Worm (Caenorhabditis elegans) whole organism, mixed stage, embryonic: ENCODE results near the gene nhr-60.

Source experiments
- M03D4.4 ChIP-seq: sonication (generic microtip); optimal IDR thresholded peaks from 2 replicates; lab custom pipeline; 2017; ENCODE audit warnings: mild to moderate bottlenecking, missing genetic modification characterization, missing compliant biosample characterization
- bed-3 ChIP-seq: fragments of 200-800 bp; sonication (Bioruptor generic); optimal IDR thresholded peaks from 3 replicates; lab custom pipeline; 2018; ENCODE audit warnings: mild to moderate bottlenecking, missing genetic modification characterization, moderate library complexity, missing compliant biosample characterization
- blmp-1 ChIP-seq: fragments of 150-350 bp; optimal IDR thresholded peaks from 2 replicates; lab custom pipeline; 2014; ENCODE audit warnings: missing biosample characterization, missing genetic modification characterization
- ceh-39 ChIP-seq: fragments of 150-350 bp; optimal IDR thresholded peaks from 2 replicates; lab custom pipeline; 2014; ENCODE audit warnings: missing biosample characterization, missing genetic modification characterization
- ceh-83 ChIP-seq: fragments of 200-800 bp; sonication (Bioruptor generic); optimal IDR thresholded peaks from 2 replicates; lab custom pipeline; 2018; ENCODE audit warnings: mild to moderate bottlenecking, missing genetic modification characterization, missing compliant biosample characterization
- ces-1 ChIP-seq: fragments of 150-350 bp; optimal IDR thresholded peaks from 2 replicates; lab custom pipeline; 2014; ENCODE audit warnings: missing biosample characterization, missing genetic modification reagents, missing genetic modification characterization
- drap-1 ChIP-seq: fragments of 200-800 bp; sonication (Bioruptor generic); optimal IDR thresholded peaks from 3 replicates; lab custom pipeline; 2018; ENCODE audit warnings: mild to moderate bottlenecking, missing genetic modification characterization, missing compliant biosample characterization
- elt-1 ChIP-seq: sonication (generic microtip); optimal IDR thresholded peaks from 2 replicates; lab custom pipeline; 2017; ENCODE audit warnings: missing genetic modification characterization, mild to moderate bottlenecking, missing compliant biosample characterization, antibody characterized with exemption, moderate library complexity, borderline replicate concordance; ENCODE audit not compliant: insufficient read depth
- elt-3 ChIP-seq: fragments of 150-350 bp; optimal IDR thresholded peaks from 2 replicates; lab custom pipeline; 2014; ENCODE audit warnings: missing biosample characterization, missing genetic modification characterization
- flh-1 ChIP-seq: fragments of 200-800 bp; sonication (Bioruptor generic); optimal IDR thresholded peaks from 2 replicates; lab custom pipeline; 2018; ENCODE audit warnings: mild to moderate bottlenecking, missing genetic modification characterization, moderate library complexity, missing compliant biosample characterization
- ham-2 ChIP-seq: fragments of 200-800 bp; sonication (Bioruptor generic); optimal IDR thresholded peaks from 2 replicates; lab custom pipeline; 2018; ENCODE audit warnings: mild to moderate bottlenecking, missing genetic modification characterization, missing compliant biosample characterization
- hlh-1 ChIP-seq: fragments of 150-350 bp; optimal IDR thresholded peaks from 2 replicates; lab custom pipeline; 2014; ENCODE audit warnings: missing biosample characterization, missing genetic modification reagents, missing genetic modification characterization
- lin-13 ChIP-seq: fragments of 150-350 bp; optimal IDR thresholded peaks from 2 replicates; lab custom pipeline; 2014; ENCODE audit warnings: missing biosample characterization, missing genetic modification characterization
- lin-32 ChIP-seq: fragments of 200-800 bp; sonication (Bioruptor generic); optimal IDR thresholded peaks from 2 replicates; lab custom pipeline; 2018; ENCODE audit warnings: mild to moderate bottlenecking, missing genetic modification characterization, missing compliant biosample characterization
- lsy-2 ChIP-seq: fragments of 150-350 bp; optimal IDR thresholded peaks from 2 replicates; lab custom pipeline; 2014; ENCODE audit warnings: missing biosample characterization, missing genetic modification characterization
- mab-5 ChIP-seq: fragments of 150-350 bp; optimal IDR thresholded peaks from 2 replicates; lab custom pipeline; 2014; ENCODE audit warnings: missing biosample characterization, missing genetic modification characterization
- mep-1 ChIP-seq: fragments of 150-350 bp; optimal IDR thresholded peaks from 2 replicates; lab custom pipeline; 2017; ENCODE audit warnings: missing biosample characterization, missing genetic modification reagents, missing genetic modification characterization, inconsistent platforms
- mls-2 ChIP-seq: sonication (generic microtip); optimal IDR thresholded peaks from 2 replicates; lab custom pipeline; 2016; ENCODE audit warnings: mild to moderate bottlenecking, missing genetic modification characterization, moderate library complexity, missing compliant biosample characterization
- nhr-12 ChIP-seq: fragments of 150-350 bp; optimal IDR thresholded peaks from 2 replicates; lab custom pipeline; 2014; ENCODE audit warnings: missing biosample characterization, missing genetic modification characterization
- nhr-2 ChIP-seq: fragments of 150-350 bp; optimal IDR thresholded peaks from 2 replicates; lab custom pipeline; 2014; ENCODE audit warnings: missing biosample characterization, missing genetic modification characterization
- nhr-237 ChIP-seq: fragments of 150-350 bp; optimal IDR thresholded peaks from 2 replicates; lab custom pipeline; 2014; ENCODE audit warnings: missing biosample characterization, missing genetic modification characterization
- nhr-28 ChIP-seq: fragments of 150-350 bp; optimal IDR thresholded peaks from 2 replicates; lab custom pipeline; 2014; ENCODE audit warnings: missing biosample characterization, missing genetic modification characterization
- nhr-76 ChIP-seq: sonication (generic microtip); optimal IDR thresholded peaks from 2 replicates; lab custom pipeline; 2017; ENCODE audit warnings: missing biosample characterization, missing genetic modification characterization
- pha-4 ChIP-seq: fragments of 150-350 bp; optimal IDR thresholded peaks from 2 replicates; lab custom pipeline; 2018; ENCODE audit warnings: missing biosample characterization, missing genetic modification reagents, missing genetic modification characterization
- sem-2 ChIP-seq: fragments of 200-800 bp; sonication (Bioruptor generic); optimal IDR thresholded peaks from 2 replicates; lab custom pipeline; 2018; ENCODE audit warnings: mild to moderate bottlenecking, missing genetic modification characterization, missing compliant biosample characterization
- snpc-4 ChIP-seq: fragments of 150-350 bp; optimal IDR thresholded peaks from 2 replicates; lab custom pipeline; 2014; ENCODE audit warnings: missing biosample characterization, missing genetic modification characterization
- tbx-8 ChIP-seq: fragments of 200-800 bp; sonication (Bioruptor generic); optimal IDR thresholded peaks from 2 replicates; lab custom pipeline; 2018; ENCODE audit warnings: mild to moderate bottlenecking, missing genetic modification characterization, moderate library complexity, missing compliant biosample characterization
- unc-120 ChIP-seq: sonication (generic microtip); optimal IDR thresholded peaks from 2 replicates; lab custom pipeline; 2017; ENCODE audit warnings: missing genetic modification characterization, missing compliant biosample characterization; ENCODE audit not compliant: poor library complexity, severe bottlenecking
- unc-39 ChIP-seq: fragments of 150-350 bp; optimal IDR thresholded peaks from 2 replicates; lab custom pipeline; 2014; ENCODE audit warnings: missing biosample characterization, missing genetic modification characterization
- unc-62 ChIP-seq: fragments of 150-350 bp; optimal IDR thresholded peaks from 2 replicates; lab custom pipeline; 2014; ENCODE audit warnings: missing biosample characterization, missing genetic modification reagents, missing genetic modification characterization
- ztf-11 ChIP-seq: fragments of 150-350 bp; optimal IDR thresholded peaks from 2 replicates; lab custom pipeline; 2014; ENCODE audit warnings: missing biosample characterization, missing genetic modification characterization

The nhr-60 gene

ce11 chrV:15732209-15732608, 40.8 kb downstream of the nhr-60 start, which contains the start of gene str-38:
Gene str-38, minus strand, starts transcription at chrV:15732309.
- no peak for TF ChIP-seq lsy-2 (tag; lab: Kevin White, UChicago)
- TF ChIP-seq nhr-76 (tag; lab: Kevin White, UChicago) = no peak
- no peak for TF ChIP-seq sem-2 (GFP tag; lab: Kevin White, UChicago)
- no peak for TF ChIP-seq lin-13 (tag; lab: Kevin White, UChicago)
- no peak for TF ChIP-seq ces-1 (GFP tag; lab: Kevin White, UChicago)
- no peak for TF ChIP-seq blmp-1 (tag; lab: Kevin White, UChicago)
- TF ChIP-seq nhr-2 (tag; lab: Kevin White, UChicago) = no peak
- no peak for TF ChIP-seq unc-62
- TF ChIP-seq nhr-28 (tag; lab: Kevin White, UChicago) = no peak
- TF ChIP-seq bed-3 (GFP tag; lab: Kevin White, UChicago) = no peak
- no peak for TF ChIP-seq nhr-12
- no peak for TF ChIP-seq ceh-83 (GFP tag; lab: Kevin White, UChicago)
- no peak for TF ChIP-seq tbx-8 (GFP tag; lab: Kevin White, UChicago)

DNA sequence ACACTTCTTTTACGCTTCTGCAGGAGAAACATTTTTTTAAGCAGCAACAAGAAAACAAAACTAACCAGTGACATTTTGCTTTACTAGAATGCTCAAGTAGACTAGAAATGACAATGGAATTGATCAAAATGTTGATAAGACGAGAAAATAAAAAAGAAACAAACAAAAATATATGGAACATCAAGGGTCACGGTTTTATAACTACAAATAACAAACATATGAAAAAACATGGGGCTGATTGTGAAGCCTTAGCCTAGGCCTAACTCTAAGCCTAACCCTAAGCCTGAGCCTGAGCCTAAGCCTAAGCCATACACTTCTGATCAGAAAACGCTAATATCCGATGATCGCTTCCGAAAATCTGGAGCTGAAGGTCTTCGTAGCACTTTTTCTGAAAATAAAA, 42.6 kb downstream of the nhr-60 start, which contains the start of gene Y6E2A.10:
Gene Y6E2A.10 (minus strand): TSS at position 101 of the 400 bp plus-strand sequence.
- TF ChIP-seq elt-3 (no peak), ham-2 (GFP tag; lab: Kevin White, UChicago) (no peak), mab-5 (tag; lab: Kevin White, UChicago) (no peak), ztf-11 (tag; lab: Kevin White, UChicago) (no peak), lin-13 (tag; lab: Kevin White, UChicago) (no peak), nhr-2 (tag; lab: Kevin White, UChicago) (no peak), bed-3 (GFP tag; lab: Kevin White, UChicago) (no peak), tbx-8 (GFP tag; lab: Kevin White, UChicago) (no peak)

- TF ChIP-seq nhr-237 (tag; lab: Kevin White, UChicago) (no peak), hlh-1 (tag; lab: Kevin White, UChicago) (no peak), drap-1 (GFP tag; lab: Kevin White, UChicago) (no peak), flh-1 (GFP tag; lab: Kevin White, UChicago) (no peak), ceh-83 (GFP tag; lab: Kevin White, UChicago) (no peak), elt-1 (no peak), nhr-12 (no peak), ztf-11 (tag; lab: Kevin White, UChicago) (no peak), lin-13 (tag; lab: Kevin White, UChicago) (no peak), elt-3 (no peak), M03D4.4 (tag; lab: Kevin White, UChicago) (no peak), mab-5 (tag; lab: Kevin White, UChicago) (no peak), sem-2 (GFP tag; lab: Kevin White, UChicago) (no peak), blmp-1 (tag; lab: Kevin White, UChicago) (no peak)
Measured at ce11 chrV:15726610-15727009, 46.4 kb downstream of the nhr-60 start, which contains the start of the genes irld-57 and sfxn-1.3. Gene irld-57, minus strand, starts transcription at chrV:15726710. Gene sfxn-1.3, plus strand, starts transcription at chrV:15726841.

DNA sequence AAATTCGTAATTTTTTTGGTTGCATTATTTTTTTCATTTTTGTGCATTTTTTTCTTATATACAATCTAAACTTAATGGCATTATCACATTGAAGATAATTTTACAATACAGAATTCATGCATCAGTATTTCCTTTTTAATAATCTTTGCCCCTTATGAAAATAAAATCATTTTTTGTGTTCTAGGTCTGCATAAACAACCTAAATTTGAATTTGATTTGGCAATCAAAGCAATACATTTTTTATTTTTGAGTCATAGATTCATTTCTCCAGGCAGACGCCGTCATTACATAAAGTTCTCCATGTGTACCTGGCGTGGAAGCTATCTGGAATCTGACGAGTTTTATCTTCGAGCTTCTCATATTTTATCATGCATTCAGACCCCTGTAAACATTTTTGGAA, 51.2 kb downstream of the nhr-60 start, which contains the start of gene srh-140:
Gene srh-140 (plus strand): TSS at position 301 of the 400 bp plus-strand sequence.
- no peak for TF ChIP-seq pha-4 (tag; lab: Kevin White, UChicago)
- TF ChIP-seq unc-120 (tag; lab: Kevin White, UChicago) = no peak
- no peak for TF ChIP-seq lin-13 (tag; lab: Kevin White, UChicago)
- TF ChIP-seq ces-1 (GFP tag; lab: Kevin White, UChicago) = no peak
- no peak for TF ChIP-seq drap-1 (GFP tag; lab: Kevin White, UChicago)
- no peak for TF ChIP-seq mls-2 (tag; lab: Kevin White, UChicago)

DNA sequence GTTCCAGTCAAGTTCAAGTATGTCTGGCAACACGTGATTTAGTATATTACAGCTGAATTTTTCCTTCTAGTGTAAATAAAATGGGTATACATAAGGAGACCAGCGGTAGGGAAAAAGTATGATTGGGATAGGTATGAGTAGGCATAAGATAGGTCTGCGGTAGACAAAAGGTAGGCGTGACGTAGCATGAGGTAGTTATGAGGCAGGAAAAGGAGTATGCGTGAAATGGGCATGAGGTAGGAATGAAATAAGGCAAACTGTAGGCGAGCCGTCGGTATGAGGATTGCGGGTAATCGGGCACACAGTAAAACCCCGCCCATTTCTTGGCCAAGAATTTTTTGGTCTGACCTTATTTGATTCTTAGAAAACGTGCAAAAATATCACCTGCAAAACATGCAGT, 51.6 kb downstream of the nhr-60 start:
- no peak for TF ChIP-seq unc-39
- no peak for TF ChIP-seq nhr-12
- no peak for TF ChIP-seq lin-32
- TF ChIP-seq ham-2 (GFP tag; lab: Kevin White, UChicago) = no peak
- no peak for TF ChIP-seq unc-120 (tag; lab: Kevin White, UChicago)
- no peak for TF ChIP-seq ceh-83 (GFP tag; lab: Kevin White, UChicago)
- no peak for TF ChIP-seq ceh-39 (tag; lab: Kevin White, UChicago)
- TF ChIP-seq elt-3 = no peak
- TF ChIP-seq ztf-11 (tag; lab: Kevin White, UChicago) = no peak
- TF ChIP-seq nhr-2 (tag; lab: Kevin White, UChicago) = no peak
- no peak for TF ChIP-seq tbx-8 (GFP tag; lab: Kevin White, UChicago)
- TF ChIP-seq drap-1 (GFP tag; lab: Kevin White, UChicago) = no peak
- no peak for TF ChIP-seq flh-1 (GFP tag; lab: Kevin White, UChicago)
- no peak for TF ChIP-seq mls-2 (tag; lab: Kevin White, UChicago)
- no peak for TF ChIP-seq nhr-28 (tag; lab: Kevin White, UChicago)
- TF ChIP-seq elt-1 = no peak
- no peak for TF ChIP-seq mep-1
- no peak for TF ChIP-seq lsy-2 (tag; lab: Kevin White, UChicago)
- TF ChIP-seq snpc-4 (tag; lab: Kevin White, UChicago) = no peak
- no peak for TF ChIP-seq sem-2 (GFP tag; lab: Kevin White, UChicago)
